Fruit fly (Drosophila melanogaster) whole organism, embryonic: Measurements from ENCODE around the gene CG14655.

Source experiments
- Aef1 ChIP-seq: fragments of 200-800 bp; sonication (Bioruptor generic); IDR thresholded peaks from 3 replicates; pipeline ENCODE4 v1.3.6; 2022; ENCODE audit warnings: missing biosample characterization, missing genetic modification characterization
- CG11723 ChIP-seq: fragments of 200-800 bp; sonication (Bioruptor generic); optimal IDR thresholded peaks from 2 replicates; lab custom pipeline; 2017; ENCODE audit warnings: missing biosample characterization, mild to moderate bottlenecking, missing genetic modification characterization
- CG12071 ChIP-seq: fragments of 200-800 bp; sonication (Bioruptor generic); optimal IDR thresholded peaks from 3 replicates; lab custom pipeline; 2018; ENCODE audit warnings: missing biosample characterization, mild to moderate bottlenecking, missing genetic modification characterization
- CG2116 ChIP-seq: fragments of 200-800 bp; sonication (Bioruptor generic); optimal IDR thresholded peaks from 3 replicates; lab custom pipeline; 2018; ENCODE audit warnings: missing biosample characterization, mild to moderate bottlenecking, missing genetic modification characterization
- CG2678 ChIP-seq: fragments of 200-800 bp; sonication (Bioruptor generic); optimal IDR thresholded peaks from 3 replicates; lab custom pipeline; 2019; ENCODE audit warnings: missing biosample characterization, mild to moderate bottlenecking, missing genetic modification characterization, moderate library complexity
- CG7556 ChIP-seq: fragments of 200-800 bp; sonication (Bioruptor generic); optimal IDR thresholded peaks from 2 replicates; lab custom pipeline; 2017; ENCODE audit warnings: missing biosample characterization, mild to moderate bottlenecking, missing genetic modification characterization
- CG8290 ChIP-seq, 3 experiments: fragments of 200-800 bp; sonication (Bioruptor generic); optimal IDR thresholded peaks; 2 replicates each; lab custom pipeline; 2016 to 2019; ENCODE audit warnings: missing biosample characterization in 3 of 3, missing genetic modification characterization in 3 of 3, mild to moderate bottlenecking in 2 of 3, moderate library complexity in 1 of 3
- HmgD ChIP-seq: fragments of 200-800 bp; sonication (Bioruptor generic); optimal IDR thresholded peaks from 3 replicates; lab custom pipeline; 2016; ENCODE audit warnings: missing biosample characterization, missing genetic modification characterization
- Oaz ChIP-seq: fragments of 200-800 bp; sonication (Bioruptor generic); IDR thresholded peaks from 2 replicates; pipeline ENCODE4 v1.3.6; 2022; ENCODE audit warnings: missing biosample characterization, missing genetic modification characterization
- Pdp1 ChIP-seq, 2 experiments: fragments of 200-800 bp; sonication (Bioruptor generic); optimal IDR thresholded peaks; 3 replicates each; lab custom pipeline; 2016; ENCODE audit warnings: missing biosample characterization in 2 of 2, missing genetic modification characterization in 2 of 2, mild to moderate bottlenecking in 1 of 2, moderate library complexity in 1 of 2
- Taf1 ChIP-seq: fragments of 200-800 bp; sonication (Bioruptor generic); IDR thresholded peaks from 2 replicates; pipeline ENCODE4 v1.3.6; 2022; ENCODE audit warnings: missing biosample characterization, missing genetic modification characterization
- az2 ChIP-seq: fragments of 200-800 bp; sonication (Bioruptor generic); optimal IDR thresholded peaks from 3 replicates; lab custom pipeline; 2016; ENCODE audit warnings: missing biosample characterization, missing genetic modification characterization
- fd102C ChIP-seq: fragments of 200-800 bp; sonication (Bioruptor generic); optimal IDR thresholded peaks from 2 replicates; lab custom pipeline; 2018; ENCODE audit warnings: missing biosample characterization, mild to moderate bottlenecking, missing genetic modification characterization, moderate library complexity
- gro ChIP-seq: fragments of 200-800 bp; sonication (Bioruptor generic); optimal IDR thresholded peaks from 2 replicates; lab custom pipeline; 2016; ENCODE audit warnings: missing biosample characterization, missing genetic modification characterization

dm6 chr3R:4825188-4825587 is 45.1 kb upstream of the CG14655 start:
- no peak for TF ChIP-seq fd102C (GFP tag; lab: Kevin White, UChicago)
- TF ChIP-seq CG2116 = no peak
- no peak for TF ChIP-seq CG7556 (GFP tag; lab: Kevin White, UChicago)
- no peak for TF ChIP-seq Taf1 (GFP tag; lab: Robert Waterston, UW)
- no peak for TF ChIP-seq az2
- TF ChIP-seq CG12071 (GFP tag; lab: Kevin White, UChicago) = no peak
- no peak for TF ChIP-seq Oaz (GFP tag; lab: Robert Waterston, UW)
- no peak for TF ChIP-seq HmgD (GFP tag; lab: Kevin White, UChicago)
- no peak for TF ChIP-seq CG2678 (tag; lab: Kevin White, UChicago)
- TF ChIP-seq Aef1 (GFP tag; lab: Robert Waterston, UW) = no peak
- TF ChIP-seq gro (GFP tag; lab: Kevin White, UChicago) = no peak
- TF ChIP-seq CG11723 (GFP tag; lab: Kevin White, UChicago) = no peak
- no peak for TF ChIP-seq CG8290 (GFP tag; optimal IDR thresholded peaks at IDR 0.05; lab: Kevin White, UChicago)
- TF ChIP-seq CG8290 (tag; optimal IDR thresholded peaks at IDR 0.05; lab: Kevin White, UChicago) = no peak
- TF ChIP-seq Pdp1 (GFP tag; optimal IDR thresholded peaks at IDR 0.05; lab: Kevin White, UChicago) = no peak
